Worm (Caenorhabditis elegans) whole organism, mixed stage, embryonic: ENCODE results near the gene dhcr-7.
A peak's percentile ranks its signal among the peaks of the same experiment; 100 is the strongest.

Experiments
- M03D4.4 ChIP-seq: sonication (generic microtip); optimal IDR thresholded peaks from 2 replicates; lab custom pipeline; 2017; ENCODE audit warnings: mild to moderate bottlenecking, missing genetic modification characterization, missing compliant biosample characterization
- bed-3 ChIP-seq: fragments of 200-800 bp; sonication (Bioruptor generic); optimal IDR thresholded peaks from 3 replicates; lab custom pipeline; 2018; ENCODE audit warnings: mild to moderate bottlenecking, missing genetic modification characterization, moderate library complexity, missing compliant biosample characterization
- blmp-1 ChIP-seq: fragments of 150-350 bp; optimal IDR thresholded peaks from 2 replicates; lab custom pipeline; 2014; ENCODE audit warnings: missing biosample characterization, missing genetic modification characterization
- ceh-43 ChIP-seq: fragments of 200-800 bp; sonication (Bioruptor generic); optimal IDR thresholded peaks from 2 replicates; lab custom pipeline; 2018; ENCODE audit warnings: mild to moderate bottlenecking, missing genetic modification characterization, moderate library complexity, missing compliant biosample characterization
- ceh-83 ChIP-seq: fragments of 200-800 bp; sonication (Bioruptor generic); optimal IDR thresholded peaks from 2 replicates; lab custom pipeline; 2018; ENCODE audit warnings: mild to moderate bottlenecking, missing genetic modification characterization, missing compliant biosample characterization
- ces-1 ChIP-seq: fragments of 150-350 bp; optimal IDR thresholded peaks from 2 replicates; lab custom pipeline; 2014; ENCODE audit warnings: missing biosample characterization, missing genetic modification reagents, missing genetic modification characterization
- cnd-1 ChIP-seq: fragments of 200-800 bp; sonication (Bioruptor generic); optimal IDR thresholded peaks from 2 replicates; lab custom pipeline; 2018; ENCODE audit warnings: mild to moderate bottlenecking, missing genetic modification characterization, missing compliant biosample characterization
- drap-1 ChIP-seq: fragments of 200-800 bp; sonication (Bioruptor generic); optimal IDR thresholded peaks from 3 replicates; lab custom pipeline; 2018; ENCODE audit warnings: mild to moderate bottlenecking, missing genetic modification characterization, missing compliant biosample characterization
- elt-1 ChIP-seq: sonication (generic microtip); optimal IDR thresholded peaks from 2 replicates; lab custom pipeline; 2017; ENCODE audit warnings: missing genetic modification characterization, mild to moderate bottlenecking, missing compliant biosample characterization, antibody characterized with exemption, moderate library complexity, borderline replicate concordance; ENCODE audit not compliant: insufficient read depth
- elt-3 ChIP-seq: fragments of 150-350 bp; optimal IDR thresholded peaks from 2 replicates; lab custom pipeline; 2014; ENCODE audit warnings: missing biosample characterization, missing genetic modification characterization
- ham-2 ChIP-seq: fragments of 200-800 bp; sonication (Bioruptor generic); optimal IDR thresholded peaks from 2 replicates; lab custom pipeline; 2018; ENCODE audit warnings: mild to moderate bottlenecking, missing genetic modification characterization, missing compliant biosample characterization
- hlh-1 ChIP-seq: fragments of 150-350 bp; optimal IDR thresholded peaks from 2 replicates; lab custom pipeline; 2014; ENCODE audit warnings: missing biosample characterization, missing genetic modification reagents, missing genetic modification characterization
- lin-13 ChIP-seq: fragments of 150-350 bp; optimal IDR thresholded peaks from 2 replicates; lab custom pipeline; 2014; ENCODE audit warnings: missing biosample characterization, missing genetic modification characterization
- lsy-2 ChIP-seq: fragments of 150-350 bp; optimal IDR thresholded peaks from 2 replicates; lab custom pipeline; 2014; ENCODE audit warnings: missing biosample characterization, missing genetic modification characterization
- mab-5 ChIP-seq: fragments of 150-350 bp; optimal IDR thresholded peaks from 2 replicates; lab custom pipeline; 2014; ENCODE audit warnings: missing biosample characterization, missing genetic modification characterization
- mep-1 ChIP-seq: fragments of 150-350 bp; optimal IDR thresholded peaks from 2 replicates; lab custom pipeline; 2017; ENCODE audit warnings: missing biosample characterization, missing genetic modification reagents, missing genetic modification characterization, inconsistent platforms
- mls-2 ChIP-seq: sonication (generic microtip); optimal IDR thresholded peaks from 2 replicates; lab custom pipeline; 2016; ENCODE audit warnings: mild to moderate bottlenecking, missing genetic modification characterization, moderate library complexity, missing compliant biosample characterization
- nhr-12 ChIP-seq: fragments of 150-350 bp; optimal IDR thresholded peaks from 2 replicates; lab custom pipeline; 2014; ENCODE audit warnings: missing biosample characterization, missing genetic modification characterization
- nhr-2 ChIP-seq: fragments of 150-350 bp; optimal IDR thresholded peaks from 2 replicates; lab custom pipeline; 2014; ENCODE audit warnings: missing biosample characterization, missing genetic modification characterization
- nhr-237 ChIP-seq: fragments of 150-350 bp; optimal IDR thresholded peaks from 2 replicates; lab custom pipeline; 2014; ENCODE audit warnings: missing biosample characterization, missing genetic modification characterization
- nhr-28 ChIP-seq: fragments of 150-350 bp; optimal IDR thresholded peaks from 2 replicates; lab custom pipeline; 2014; ENCODE audit warnings: missing biosample characterization, missing genetic modification characterization
- nhr-76 ChIP-seq: sonication (generic microtip); optimal IDR thresholded peaks from 2 replicates; lab custom pipeline; 2017; ENCODE audit warnings: missing biosample characterization, missing genetic modification characterization
- pha-4 ChIP-seq: fragments of 150-350 bp; optimal IDR thresholded peaks from 2 replicates; lab custom pipeline; 2018; ENCODE audit warnings: missing biosample characterization, missing genetic modification reagents, missing genetic modification characterization
- snpc-4 ChIP-seq: fragments of 150-350 bp; optimal IDR thresholded peaks from 2 replicates; lab custom pipeline; 2014; ENCODE audit warnings: missing biosample characterization, missing genetic modification characterization
- sptf-1 ChIP-seq: sonication (generic microtip); optimal IDR thresholded peaks from 2 replicates; lab custom pipeline; 2017; ENCODE audit warnings: mild to moderate bottlenecking, missing genetic modification characterization, moderate library complexity, missing compliant biosample characterization
- tbx-8 ChIP-seq: fragments of 200-800 bp; sonication (Bioruptor generic); optimal IDR thresholded peaks from 2 replicates; lab custom pipeline; 2018; ENCODE audit warnings: mild to moderate bottlenecking, missing genetic modification characterization, moderate library complexity, missing compliant biosample characterization
- unc-120 ChIP-seq: sonication (generic microtip); optimal IDR thresholded peaks from 2 replicates; lab custom pipeline; 2017; ENCODE audit warnings: missing genetic modification characterization, missing compliant biosample characterization; ENCODE audit not compliant: poor library complexity, severe bottlenecking
- unc-39 ChIP-seq: fragments of 150-350 bp; optimal IDR thresholded peaks from 2 replicates; lab custom pipeline; 2014; ENCODE audit warnings: missing biosample characterization, missing genetic modification characterization
- unc-62 ChIP-seq: fragments of 150-350 bp; optimal IDR thresholded peaks from 2 replicates; lab custom pipeline; 2014; ENCODE audit warnings: missing biosample characterization, missing genetic modification reagents, missing genetic modification characterization
- zip-8 ChIP-seq: fragments of 150-350 bp; optimal IDR thresholded peaks from 2 replicates; lab custom pipeline; 2014; ENCODE audit warnings: missing biosample characterization, missing genetic modification characterization
- ztf-11 ChIP-seq: fragments of 150-350 bp; optimal IDR thresholded peaks from 2 replicates; lab custom pipeline; 2014; ENCODE audit warnings: missing biosample characterization, missing genetic modification characterization

The dhcr-7 gene

DNA sequence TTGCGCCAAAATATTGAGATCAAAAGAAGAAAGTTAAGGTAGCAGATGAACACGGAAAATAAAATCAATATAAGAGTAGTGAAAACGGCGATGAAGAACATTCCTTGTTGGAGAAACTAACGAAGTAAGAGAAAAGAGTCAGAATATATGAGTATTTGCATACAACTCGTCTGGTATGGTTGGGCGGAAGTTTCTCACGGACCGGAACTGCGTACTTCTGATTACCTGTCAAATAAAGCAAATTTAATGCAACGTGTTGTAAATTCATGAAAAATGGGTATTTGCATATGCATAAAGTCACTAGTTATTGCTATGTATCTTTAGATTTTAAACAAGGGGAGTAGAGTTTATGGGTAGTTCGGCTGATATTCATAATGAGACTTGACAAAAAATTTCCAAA, 3.9 kb upstream of the dhcr-7 start, which contains the start of gene srbc-78:
TSS of gene srbc-78 (minus strand) at position 101 of the 400 bp plus-strand sequence.
- TF ChIP-seq bed-3 (GFP tag; lab: Kevin White, UChicago) (no peak), blmp-1 (tag; lab: Kevin White, UChicago) (no peak), zip-8 (tag; lab: Kevin White, UChicago) (no peak), nhr-237 (tag; lab: Kevin White, UChicago) (no peak), nhr-2 (no peak), lin-13 (no peak), elt-1 (tag; lab: Kevin White, UChicago) (no peak), unc-39 (no peak)

DNA sequence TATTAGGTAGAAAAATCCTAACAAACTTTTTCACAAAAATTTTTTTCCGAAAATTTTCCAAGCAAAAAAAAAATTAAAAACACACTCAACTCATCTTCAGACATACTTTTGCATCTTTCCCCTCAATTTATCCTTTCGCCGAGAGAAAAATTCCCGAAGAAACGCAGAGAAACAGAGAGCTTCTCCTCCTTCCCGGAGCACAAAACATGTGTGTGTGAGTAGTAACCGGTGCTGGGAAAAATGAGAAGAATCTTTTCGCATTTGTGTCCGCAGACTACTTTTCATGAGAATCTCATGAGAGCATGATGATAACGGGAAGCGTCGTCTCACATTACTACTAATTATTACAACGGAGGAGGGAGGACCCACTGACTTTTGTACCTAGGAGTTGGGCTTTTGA, 1.4 kb upstream of the dhcr-7 start:
- TF ChIP-seq unc-39 (no peak), pha-4 (tag; lab: Kevin White, UChicago) (no peak), nhr-2 (no peak), ceh-83 (GFP tag; lab: Kevin White, UChicago) (no peak), M03D4.4 (tag; lab: Kevin White, UChicago) (no peak), sptf-1 (tag; lab: Kevin White, UChicago) (no peak), unc-62 (GFP tag; lab: Kevin White, UChicago) (no peak), cnd-1 (tag; lab: Kevin White, UChicago) (no peak), ces-1 (GFP tag; lab: Kevin White, UChicago) (peak; percentile 34), nhr-76 (tag; lab: Kevin White, UChicago) (no peak), lsy-2 (tag; lab: Kevin White, UChicago) (no peak), hlh-1 (peak; percentile 7), nhr-28 (no peak), nhr-12 (tag; lab: Kevin White, UChicago) (no peak), mab-5 (tag; lab: Kevin White, UChicago) (no peak), elt-3 (tag; lab: Kevin White, UChicago) (no peak), elt-1 (tag; lab: Kevin White, UChicago) (no peak), unc-120 (tag; lab: Kevin White, UChicago) (peak; percentile 7), tbx-8 (no peak), mep-1 (tag; lab: Kevin White, UChicago) (no peak), snpc-4 (tag; lab: Kevin White, UChicago) (no peak), drap-1 (GFP tag; lab: Kevin White, UChicago) (no peak)
- TF ChIP-seq, all 35 proteins: peak for 3

ce11 chrV:20480790-20481189, 4.4 kb downstream of the dhcr-7 start:
- no peak for TF ChIP-seq pha-4 (tag; lab: Kevin White, UChicago)
- TF ChIP-seq zip-8 (tag; lab: Kevin White, UChicago): no peak
- TF ChIP-seq mep-1 (tag; lab: Kevin White, UChicago): no peak
- TF ChIP-seq unc-39: no peak
- TF ChIP-seq drap-1 (GFP tag; lab: Kevin White, UChicago): no peak
- TF ChIP-seq ceh-43: no peak
- no peak for TF ChIP-seq lsy-2 (tag; lab: Kevin White, UChicago)
- no peak for TF ChIP-seq cnd-1 (tag; lab: Kevin White, UChicago)
- no peak for TF ChIP-seq nhr-2
- TF ChIP-seq nhr-237 (tag; lab: Kevin White, UChicago): no peak
- no peak for TF ChIP-seq blmp-1 (tag; lab: Kevin White, UChicago)
- no peak for TF ChIP-seq mls-2 (tag; lab: Kevin White, UChicago)
- TF ChIP-seq sptf-1 (tag; lab: Kevin White, UChicago): no peak
- no peak for TF ChIP-seq lin-13
- no peak for TF ChIP-seq elt-1 (tag; lab: Kevin White, UChicago)

- TF ChIP-seq sptf-1 (tag; lab: Kevin White, UChicago) (peak; percentile 16), mep-1 (tag; lab: Kevin White, UChicago) (peak; percentile 82), hlh-1 (peak; percentile 70), ceh-83 (GFP tag; lab: Kevin White, UChicago) (no peak), ztf-11 (tag; lab: Kevin White, UChicago) (no peak), nhr-28 (no peak), ham-2 (GFP tag; lab: Kevin White, UChicago) (peak; percentile 5), unc-39 (no peak), lsy-2 (tag; lab: Kevin White, UChicago) (peak; percentile 71), drap-1 (GFP tag; lab: Kevin White, UChicago) (peak; percentile 19), nhr-237 (tag; lab: Kevin White, UChicago) (peak; percentile 31), lin-13 (peak; percentile 58), ces-1 (GFP tag; lab: Kevin White, UChicago) (peak; percentile 91)
- TF ChIP-seq, all 35 proteins: peak for 9
Measured at ce11 chrV:20479013-20479739, 6.0 kb downstream of the dhcr-7 start, which contains the start of the genes calf-1 and rpl-2. Gene calf-1, minus strand, starts transcription at chrV:20479089. Gene rpl-2, plus strand, starts transcription at chrV:20479689.
